Fruit fly (Drosophila melanogaster): ENCODE measurements around the gene CG14042.
A peak's percentile ranks its signal among the peaks of the same experiment; 100 is the strongest.

CG14042 gene

DNA sequence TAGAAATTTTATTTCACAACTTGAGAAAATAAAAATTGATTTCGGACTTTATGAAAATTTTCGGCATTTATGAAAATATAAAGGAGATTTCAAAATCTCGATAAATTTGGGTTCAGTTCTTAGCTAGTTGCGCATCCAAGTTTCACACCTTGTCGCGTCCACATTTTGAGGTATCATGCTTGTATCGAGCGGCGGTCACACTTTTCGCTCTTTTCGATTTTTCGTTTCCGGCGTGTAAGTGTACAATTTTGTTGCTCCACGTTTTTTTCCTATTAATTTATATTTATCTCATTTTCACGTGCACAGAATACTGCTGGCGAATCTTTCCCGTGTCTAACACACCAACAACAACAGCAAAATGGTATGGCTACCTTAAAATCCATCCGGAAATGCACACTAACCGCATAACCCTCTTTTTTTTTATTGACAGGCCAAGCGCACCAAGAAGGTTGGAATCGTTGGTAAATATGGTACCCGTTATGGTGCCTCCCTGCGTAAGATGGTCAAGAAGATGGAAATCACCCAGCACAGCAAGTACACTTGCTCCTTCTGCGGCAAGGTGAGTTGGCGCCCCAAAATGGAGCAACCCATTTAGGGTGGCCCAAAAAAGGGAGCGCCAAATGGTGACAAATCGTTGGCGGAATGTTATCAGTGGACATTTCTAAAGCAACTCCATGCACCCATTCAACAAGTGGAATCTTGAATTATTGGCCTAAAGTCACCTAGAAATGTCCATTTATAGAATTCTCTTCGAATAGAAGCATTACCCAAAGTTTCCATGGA, 33.5 kb downstream of the CG14042 start, which contains the start of gene RpL37A (continued):
- TF ChIP-seq HmgZ (tag; optimal IDR thresholded peaks at IDR 0.05) (peak; percentile 90), aop (GFP tag; IDR thresholded peaks at IDR 0.05) (no peak), salm (tag; optimal IDR thresholded peaks at IDR 0.05) (peak; percentile 74), pros (GFP tag; optimal IDR thresholded peaks at IDR 0.05) (peak; percentile 4), dati (GFP tag; IDR thresholded peaks at IDR 0.05) (0 out of 2 replicates have a peak, but pooled peaks have one; percentile 21), Hr39 (optimal IDR thresholded peaks at IDR 0.05) (no peak), CG1024 (GFP tag; IDR thresholded peaks at IDR 0.05) (peak; percentile 81), insv (GFP tag; optimal IDR thresholded peaks at IDR 0.05) (peak in 1 of 2 experiments; percentile 73), CG7745 (tag; optimal IDR thresholded peaks at IDR 0.05) (peak; percentile 4), CG18476 (GFP tag; optimal IDR thresholded peaks at IDR 0.05) (peak; percentile 63), Neu2 (GFP tag; optimal IDR thresholded peaks at IDR 0.05; ENCODE audit: borderline replicate concordance) (peak; percentile 17), CG2116 (GFP tag; optimal IDR thresholded peaks at IDR 0.05) (peak; percentile 86), dm (GFP tag; optimal IDR thresholded peaks at IDR 0.05) (peak; percentile 94), danr (GFP tag; IDR thresholded peaks at IDR 0.05) (peak; percentile 30; the same call in 1 of the 2 replicates), CG7372 (GFP tag; IDR thresholded peaks at IDR 0.05) (peak; percentile 82), CG12659 (GFP tag; optimal IDR thresholded peaks at IDR 0.05) (peak; percentile 92), ro (GFP tag; IDR thresholded peaks at IDR 0.05) (no peak), CG10209 (GFP tag; optimal IDR thresholded peaks at IDR 0.05) (peak; percentile 81), CG6272 (GFP tag; IDR thresholded peaks at IDR 0.05) (no peak), hth (optimal IDR thresholded peaks at IDR 0.05) (no peak), CG10147 (GFP tag; optimal IDR thresholded peaks at IDR 0.05) (peak; percentile 67), sima (GFP tag; optimal IDR thresholded peaks at IDR 0.05) (peak; percentile 64), Hmx (GFP tag; optimal IDR thresholded peaks at IDR 0.05) (peak; percentile 13), Trl (optimal IDR thresholded peaks at IDR 0.05) (no peak), Trl (GFP tag; optimal IDR thresholded peaks at IDR 0.05) (peak; percentile 89), Rfx (GFP tag; IDR thresholded peaks at IDR 0.05) (peak; percentile 87), nerfin-2 (GFP tag; IDR thresholded peaks at IDR 0.05; ENCODE audit: partially characterized antibody) (no peak), Ada2b (GFP tag; IDR thresholded peaks at IDR 0.05) (peak; percentile 43; the same call in 1 of the 2 replicates), hbn (GFP tag; IDR thresholded peaks at IDR 0.05; ENCODE audit: partially characterized antibody) (peak; percentile 31; the same call in 1 of the 2 replicates), CG11723 (GFP tag; optimal IDR thresholded peaks at IDR 0.05) (peak; percentile 80), NK7.1 (GFP tag; optimal IDR thresholded peaks at IDR 0.05) (peak; percentile 67), Doc3 (GFP tag; IDR thresholded peaks at IDR 0.05; ENCODE audit: partially characterized antibody) (no peak), rib (GFP tag; IDR thresholded peaks at IDR 0.05) (peak; percentile 62; the same call in 1 of the 2 replicates), zf30C (GFP tag; optimal IDR thresholded peaks at IDR 0.05) (peak; percentile 28), BtbVII (GFP tag; optimal IDR thresholded peaks at IDR 0.05) (peak; percentile 78), CG31224 (GFP tag; IDR thresholded peaks at IDR 0.05) (peak; percentile 51), CG5245 (GFP tag; optimal IDR thresholded peaks at IDR 0.05) (peak; percentile 73), NfI (GFP tag; optimal IDR thresholded peaks at IDR 0.05) (peak; percentile 91), ken (GFP tag; IDR thresholded peaks at IDR 0.05) (peak; percentile 82), exex (tag; optimal IDR thresholded peaks at IDR 0.05) (peak; percentile 54), Nf-YC (tag; optimal IDR thresholded peaks at IDR 0.05) (peak; percentile 70), CG10959 (GFP tag; IDR thresholded peaks at IDR 0.05) (no peak), gcm (GFP tag; optimal IDR thresholded peaks at IDR 0.05) (peak; percentile 56), pho (GFP tag; optimal IDR thresholded peaks at IDR 0.05) (peak; percentile 83), CG17359 (tag; optimal IDR thresholded peaks at IDR 0.05) (peak; percentile 71), pb (GFP tag; optimal IDR thresholded peaks at IDR 0.05) (peak; percentile 79), btn (GFP tag; optimal IDR thresholded peaks at IDR 0.05) (peak; percentile 66), CG11247 (GFP tag; IDR thresholded peaks at IDR 0.05) (peak; percentile 74), cas (GFP tag; IDR thresholded peaks at IDR 0.05) (peak; percentile 57; the same call in 1 of the 2 replicates), fd3F (GFP tag; optimal IDR thresholded peaks at IDR 0.05) (peak; percentile 55)
